Fruit fly (Drosophila melanogaster) whole organism, prepupa: ENCODE data around the gene CecB.
A peak's percentile ranks its signal among the peaks of the same experiment; 100 is the strongest.

Experiments
- Blimp-1 ChIP-seq: fragments of 200-800 bp; sonication (Bioruptor generic); optimal IDR thresholded peaks from 3 replicates; lab custom pipeline; 2017; ENCODE audit warnings: missing biosample characterization, missing genetic modification characterization, mild to moderate bottlenecking, moderate library complexity, missing genetic modification reagents
- CG10631 ChIP-seq: fragments of 200-800 bp; sonication (Bioruptor generic); optimal IDR thresholded peaks from 2 replicates; lab custom pipeline; 2016; ENCODE audit warnings: missing biosample characterization, missing genetic modification characterization
- CG10669 ChIP-seq: fragments of 200-800 bp; sonication (Bioruptor generic); optimal IDR thresholded peaks from 3 replicates; lab custom pipeline; 2018; ENCODE audit warnings: missing biosample characterization, mild to moderate bottlenecking, missing genetic modification characterization, moderate library complexity
- CG11294 ChIP-seq: fragments of 200-800 bp; sonication (Bioruptor generic); IDR thresholded peaks from 2 replicates; pipeline ENCODE4 v1.3.6; 2022; ENCODE audit warnings: missing biosample characterization, missing genetic modification characterization
- CG11902 ChIP-seq: fragments of 200-800 bp; sonication (Bioruptor generic); optimal IDR thresholded peaks from 3 replicates; lab custom pipeline; 2016; ENCODE audit warnings: missing biosample characterization, missing genetic modification characterization
- CG15336 ChIP-seq: fragments of 200-800 bp; sonication (Bioruptor generic); IDR thresholded peaks from 2 replicates; pipeline ENCODE4 v1.3.6; 2022; ENCODE audit warnings: missing biosample characterization, missing genetic modification characterization
- CG1621 ChIP-seq: fragments of 200-800 bp; sonication (Bioruptor generic); optimal IDR thresholded peaks from 3 replicates; lab custom pipeline; 2018; ENCODE audit warnings: missing biosample characterization, mild to moderate bottlenecking, missing genetic modification characterization
- CG3032 ChIP-seq: fragments of 200-800 bp; optimal IDR thresholded peaks from 2 replicates; lab custom pipeline; 2019; ENCODE audit warnings: missing biosample characterization, mild to moderate bottlenecking, missing genetic modification characterization, moderate library complexity
- CG32006 ChIP-seq: fragments of 200-800 bp; sonication (Bioruptor generic); optimal IDR thresholded peaks from 3 replicates; lab custom pipeline; 2017; ENCODE audit warnings: missing biosample characterization, mild to moderate bottlenecking, missing genetic modification characterization
- CG34406 ChIP-seq: fragments of 200-800 bp; sonication (Bioruptor generic); optimal IDR thresholded peaks from 3 replicates; lab custom pipeline; 2016; ENCODE audit warnings: missing biosample characterization, missing genetic modification characterization
- CG3919 ChIP-seq: fragments of 200-800 bp; sonication (Bioruptor generic); optimal IDR thresholded peaks from 3 replicates; lab custom pipeline; 2016; ENCODE audit warnings: missing biosample characterization, missing genetic modification characterization
- CG6163 ChIP-seq: fragments of 200-800 bp; sonication (Bioruptor generic); IDR thresholded peaks from 3 replicates; pipeline ENCODE4 v1.3.6; 2022; ENCODE audit warnings: missing biosample characterization, missing genetic modification characterization
- CG6276 ChIP-seq: fragments of 200-800 bp; sonication (Bioruptor generic); optimal IDR thresholded peaks from 2 replicates; lab custom pipeline; 2017; ENCODE audit warnings: missing biosample characterization, mild to moderate bottlenecking, missing genetic modification characterization
- CG6792 ChIP-seq: fragments of 200-800 bp; sonication (Bioruptor generic); optimal IDR thresholded peaks from 3 replicates; lab custom pipeline; 2016; ENCODE audit warnings: missing biosample characterization, missing genetic modification characterization
- CG6808 ChIP-seq: fragments of 200-800 bp; sonication (Bioruptor generic); optimal IDR thresholded peaks from 3 replicates; lab custom pipeline; 2017; ENCODE audit warnings: missing biosample characterization, missing genetic modification characterization, mild to moderate bottlenecking, moderate library complexity, missing genetic modification reagents
- CG6854 ChIP-seq: fragments of 200-800 bp; sonication (Bioruptor generic); optimal IDR thresholded peaks from 2 replicates; lab custom pipeline; 2017; ENCODE audit warnings: missing biosample characterization, mild to moderate bottlenecking, missing genetic modification characterization
- CG7368 ChIP-seq: fragments of 200-800 bp; sonication (Bioruptor generic); optimal IDR thresholded peaks from 3 replicates; lab custom pipeline; 2016; ENCODE audit warnings: missing biosample characterization, missing genetic modification characterization
- CG8119 ChIP-seq: fragments of 200-800 bp; sonication (Bioruptor generic); IDR thresholded peaks from 3 replicates; pipeline ENCODE4 v1.3.6; 2022; ENCODE audit warnings: missing biosample characterization, missing genetic modification characterization
- CG8319 ChIP-seq: fragments of 200-800 bp; sonication (Bioruptor generic); optimal IDR thresholded peaks from 3 replicates; lab custom pipeline; 2016; ENCODE audit warnings: missing biosample characterization, missing genetic modification characterization
- CG9139 ChIP-seq: fragments of 200-800 bp; sonication (Bioruptor generic); optimal IDR thresholded peaks from 3 replicates; lab custom pipeline; 2017; ENCODE audit warnings: missing biosample characterization, mild to moderate bottlenecking, missing genetic modification characterization
- Eip78C ChIP-seq: fragments of 200-800 bp; sonication (Bioruptor generic); peaks from one replicate; lab custom pipeline; 2016; ENCODE audit warnings: missing biosample characterization, missing genetic modification characterization
- Eip93F ChIP-seq: fragments of 200-800 bp; sonication (Bioruptor generic); optimal IDR thresholded peaks from 2 replicates; lab custom pipeline; 2016; ENCODE audit warnings: missing biosample characterization, mild to moderate bottlenecking, missing genetic modification characterization
- Ets21C ChIP-seq: fragments of 200-800 bp; sonication (Bioruptor generic); optimal IDR thresholded peaks from 3 replicates; lab custom pipeline; 2016; ENCODE audit warnings: missing biosample characterization, missing genetic modification characterization
- Gug ChIP-seq: fragments of 200-800 bp; sonication (Bioruptor generic); IDR thresholded peaks from 2 replicates; pipeline ENCODE4 v1.3.6; 2022; ENCODE audit warnings: missing biosample characterization, missing genetic modification characterization
- Hr38 ChIP-seq: sonication (Bioruptor generic); optimal IDR thresholded peaks from 2 replicates; lab custom pipeline; 2016; ENCODE audit warnings: missing biosample characterization, missing genetic modification characterization
- Hr4 ChIP-seq: fragments of 200-800 bp; sonication (Bioruptor generic); optimal IDR thresholded peaks from 3 replicates; lab custom pipeline; 2016; ENCODE audit warnings: missing biosample characterization, missing genetic modification characterization
- Met ChIP-seq: fragments of 200-800 bp; sonication (Bioruptor generic); optimal IDR thresholded peaks from 3 replicates; lab custom pipeline; 2016; ENCODE audit warnings: missing biosample characterization, missing genetic modification characterization
- Smox ChIP-seq: fragments of 200-800 bp; sonication (Bioruptor generic); optimal IDR thresholded peaks from 3 replicates; lab custom pipeline; 2016; ENCODE audit warnings: missing biosample characterization, missing genetic modification characterization
- Sox14 ChIP-seq: fragments of 200-800 bp; sonication (Bioruptor generic); optimal IDR thresholded peaks from 3 replicates; lab custom pipeline; 2016; ENCODE audit warnings: missing biosample characterization, missing genetic modification characterization
- achi ChIP-seq: fragments of 200-800 bp; sonication (Bioruptor generic); optimal IDR thresholded peaks from 3 replicates; lab custom pipeline; 2016; ENCODE audit warnings: missing biosample characterization, missing genetic modification characterization
- acj6 ChIP-seq: fragments of 200-800 bp; sonication (Bioruptor generic); optimal IDR thresholded peaks from 3 replicates; lab custom pipeline; 2016; ENCODE audit warnings: missing biosample characterization, missing genetic modification characterization
- dac ChIP-seq: fragments of 200-800 bp; sonication (Bioruptor generic); optimal IDR thresholded peaks from 2 replicates; lab custom pipeline; 2017; ENCODE audit warnings: missing biosample characterization, mild to moderate bottlenecking, missing genetic modification characterization
- fd85E ChIP-seq: fragments of 200-800 bp; sonication (Bioruptor generic); optimal IDR thresholded peaks from 3 replicates; lab custom pipeline; 2016; ENCODE audit warnings: missing biosample characterization, missing genetic modification characterization
- fkh ChIP-seq: fragments of 200-800 bp; sonication (Bioruptor generic); optimal IDR thresholded peaks from 3 replicates; lab custom pipeline; 2017; ENCODE audit warnings: missing biosample characterization, mild to moderate bottlenecking, missing genetic modification characterization, moderate library complexity
- lz ChIP-seq: fragments of 200-800 bp; sonication (Bioruptor generic); optimal IDR thresholded peaks from 3 replicates; lab custom pipeline; 2016; ENCODE audit warnings: missing biosample characterization, missing genetic modification characterization
- spab ChIP-seq: fragments of 200-800 bp; sonication (Bioruptor generic); optimal IDR thresholded peaks from 2 replicates; lab custom pipeline; 2017; ENCODE audit warnings: missing biosample characterization, mild to moderate bottlenecking, missing genetic modification characterization, missing genetic modification reagents
- svp ChIP-seq: fragments of 200-800 bp; sonication (Bioruptor generic); peaks from one replicate; lab custom pipeline; 2016; ENCODE audit warnings: missing biosample characterization, missing genetic modification characterization
- topi ChIP-seq: fragments of 200-800 bp; sonication (Bioruptor generic); optimal IDR thresholded peaks from 3 replicates; lab custom pipeline; 2016; ENCODE audit warnings: missing biosample characterization, missing genetic modification characterization

Gene CecB

dm6 chr3R:30189836-30190235 lies 23.8 kb downstream of the CecB start (continued):
- TF ChIP-seq fkh (GFP tag; lab: Kevin White, UChicago) (no peak), Gug (GFP tag; lab: Robert Waterston, UW) (0 out of 2 replicates have a peak, but pooled peaks have one; percentile 29), Sox14 (GFP tag; lab: Kevin White, UChicago) (peak; percentile 52), Hr38 (GFP tag; lab: Kevin White, UChicago) (no peak), CG6792 (GFP tag; lab: Kevin White, UChicago) (peak; percentile 77), CG34406 (GFP tag; lab: Kevin White, UChicago) (peak; percentile 75), CG8319 (GFP tag; lab: Kevin White, UChicago) (peak; percentile 53), Smox (peak; percentile 73), CG3919 (GFP tag; lab: Kevin White, UChicago) (peak; percentile 76), acj6 (peak; percentile 73), CG7368 (GFP tag; lab: Kevin White, UChicago) (peak; percentile 60), Ets21C (GFP tag; lab: Kevin White, UChicago) (peak; percentile 57), Eip93F (peak; percentile 19), CG6276 (GFP tag; lab: Kevin White, UChicago) (no peak), spab (peak; percentile 49), achi (GFP tag; lab: Kevin White, UChicago) (peak; percentile 64), CG6163 (peak; percentile 80), fd85E (peak; percentile 8), CG1621 (tag; lab: Kevin White, UChicago) (peak; percentile 53), CG32006 (GFP tag; lab: Kevin White, UChicago) (peak; percentile 45), CG11294 (GFP tag; lab: Robert Waterston, UW) (0 out of 2 replicates have a peak, but pooled peaks have one; percentile 37), topi (GFP tag; lab: Kevin White, UChicago) (peak; percentile 69), Blimp-1 (GFP tag; lab: Kevin White, UChicago) (peak; percentile 21), CG3032 (tag; lab: Kevin White, UChicago) (peak; percentile 63), CG9139 (GFP tag; lab: Kevin White, UChicago) (peak; percentile 31), Hr4 (GFP tag; lab: Kevin White, UChicago) (peak; percentile 44), CG10669 (peak; percentile 61)

- TF ChIP-seq CG6276 (GFP tag; lab: Kevin White, UChicago) (no peak), Eip93F (no peak), dac (GFP tag; lab: Kevin White, UChicago) (no peak), lz (GFP tag; lab: Kevin White, UChicago) (no peak), achi (GFP tag; lab: Kevin White, UChicago) (no peak), Smox (no peak), CG1621 (tag; lab: Kevin White, UChicago) (no peak), Met (GFP tag; lab: Kevin White, UChicago) (no peak), CG11294 (GFP tag; lab: Robert Waterston, UW) (no peak), CG8119 (GFP tag; lab: Robert Waterston, UW) (no peak), CG11902 (no peak), fkh (GFP tag; lab: Kevin White, UChicago) (no peak), CG10631 (GFP tag; lab: Kevin White, UChicago) (no peak), fd85E (no peak), CG6808 (GFP tag; lab: Kevin White, UChicago) (no peak), Blimp-1 (GFP tag; lab: Kevin White, UChicago) (no peak), CG15336 (GFP tag; lab: Robert Waterston, UW) (no peak), acj6 (no peak), CG6854 (GFP tag; lab: Kevin White, UChicago) (no peak), svp (no peak)
Measured at dm6 chr3R:30189398-30189797, 24.2 kb downstream of the CecB start.

- TF ChIP-seq CG7368 (GFP tag; lab: Kevin White, UChicago) (no peak), Eip78C (GFP tag; lab: Kevin White, UChicago) (peak; percentile 13)
- TF ChIP-seq, all 60 proteins: peak for 1
Measured at dm6 chr3R:30183872-30184271, 29.7 kb downstream of the CecB start.
